Worm (Caenorhabditis elegans): ENCODE data around the gene ZK632.14.

- TF ChIP-seq lsl-1 (GFP tag; optimal IDR thresholded peaks at IDR 0.05): no peak
- no peak for TF ChIP-seq dpl-1 (GFP tag; optimal IDR thresholded peaks at IDR 0.05)
- TF ChIP-seq pha-4 (tag; optimal IDR thresholded peaks at IDR 0.05): no peak
- TF ChIP-seq mcd-1 (GFP tag; IDR thresholded peaks at IDR 0.05): no peak
- TF ChIP-seq ama-1 (optimal IDR thresholded peaks at IDR 0.05): no peak
- TF ChIP-seq ama-1 (GFP tag; optimal IDR thresholded peaks at IDR 0.05): no peak
- no peak for TF ChIP-seq F57A8.1 (GFP tag; optimal IDR thresholded peaks at IDR 0.05)
- TF ChIP-seq hlh-26 (GFP tag; conservative IDR thresholded peaks at IDR 0.05): no peak
- no peak for TF ChIP-seq K11D2.4 (GFP tag; IDR thresholded peaks at IDR 0.05)
Observed at ce11 chrIII:9834888-9835287, 21.6 kb downstream of the ZK632.14 start, which contains the start of gene K11H3.8.
